Fruit fly (Drosophila melanogaster) whole organism, embryonic: Measurements from ENCODE around the gene Pstk.

ENCODE experiments used
- Abd-B ChIP-seq: fragments of 200-800 bp; sonication (Bioruptor generic); optimal IDR thresholded peaks from 2 replicates; lab custom pipeline; 2018; ENCODE audit warnings: missing biosample characterization, mild to moderate bottlenecking, missing genetic modification characterization, moderate library complexity
- B-H1 ChIP-seq: fragments of 200-800 bp; sonication (Bioruptor generic); IDR thresholded peaks from 3 replicates; pipeline ENCODE4 v1.3.6; 2022; ENCODE audit warnings: missing biosample characterization, missing genetic modification characterization
- CG10209 ChIP-seq: fragments of 200-800 bp; sonication (Bioruptor generic); optimal IDR thresholded peaks from 3 replicates; lab custom pipeline; 2017; ENCODE audit warnings: missing biosample characterization, mild to moderate bottlenecking, missing genetic modification characterization, missing genetic modification reagents
- CG10267 ChIP-seq: fragments of 200-800 bp; sonication (Bioruptor generic); optimal IDR thresholded peaks from 2 replicates; lab custom pipeline; 2018; ENCODE audit warnings: missing biosample characterization, mild to moderate bottlenecking, missing genetic modification characterization, moderate library complexity
- CG10431 ChIP-seq: fragments of 200-800 bp; sonication (Bioruptor generic); optimal IDR thresholded peaks from 3 replicates; lab custom pipeline; 2018; ENCODE audit warnings: missing biosample characterization, mild to moderate bottlenecking, missing genetic modification characterization
- CG10565 ChIP-seq: fragments of 200-800 bp; sonication (Bioruptor generic); optimal IDR thresholded peaks from 3 replicates; lab custom pipeline; 2016; ENCODE audit warnings: missing biosample characterization, mild to moderate bottlenecking, missing genetic modification characterization
- CG11723 ChIP-seq: fragments of 200-800 bp; sonication (Bioruptor generic); optimal IDR thresholded peaks from 2 replicates; lab custom pipeline; 2017; ENCODE audit warnings: missing biosample characterization, mild to moderate bottlenecking, missing genetic modification characterization
- CG12071 ChIP-seq: fragments of 200-800 bp; sonication (Bioruptor generic); optimal IDR thresholded peaks from 3 replicates; lab custom pipeline; 2018; ENCODE audit warnings: missing biosample characterization, mild to moderate bottlenecking, missing genetic modification characterization
- CG12155 ChIP-seq: fragments of 200-800 bp; sonication (Bioruptor generic); optimal IDR thresholded peaks from 3 replicates; lab custom pipeline; 2016; ENCODE audit warnings: missing biosample characterization, missing genetic modification characterization
- CG14667 ChIP-seq: fragments of 200-800 bp; sonication (Bioruptor generic); IDR thresholded peaks from 2 replicates; pipeline ENCODE4 v1.3.6; 2022; ENCODE audit warnings: missing biosample characterization, missing genetic modification characterization
- CG14710 ChIP-seq: fragments of 200-800 bp; sonication (Bioruptor generic); optimal IDR thresholded peaks from 3 replicates; lab custom pipeline; 2019; ENCODE audit warnings: missing biosample characterization, mild to moderate bottlenecking, missing genetic modification characterization, moderate library complexity
- CG14860 ChIP-seq: fragments of 200-800 bp; sonication (Bioruptor generic); IDR thresholded peaks from 3 replicates; pipeline ENCODE4 v1.3.6; 2022; ENCODE audit warnings: missing biosample characterization, missing genetic modification characterization; ENCODE audit not compliant: partially characterized antibody
- CG1602 ChIP-seq: fragments of 200-800 bp; sonication (Bioruptor generic); optimal IDR thresholded peaks from 3 replicates; lab custom pipeline; 2016; ENCODE audit warnings: missing biosample characterization, missing genetic modification characterization
- CG1647 ChIP-seq: fragments of 200-800 bp; sonication (Bioruptor generic); optimal IDR thresholded peaks from 3 replicates; lab custom pipeline; 2016; ENCODE audit warnings: missing biosample characterization, missing genetic modification characterization
- CG2678 ChIP-seq: fragments of 200-800 bp; sonication (Bioruptor generic); optimal IDR thresholded peaks from 3 replicates; lab custom pipeline; 2019; ENCODE audit warnings: missing biosample characterization, mild to moderate bottlenecking, missing genetic modification characterization, moderate library complexity
- CG2712 ChIP-seq: fragments of 200-800 bp; optimal IDR thresholded peaks from 3 replicates; lab custom pipeline; 2019; ENCODE audit warnings: missing biosample characterization, mild to moderate bottlenecking, missing genetic modification characterization, moderate library complexity
- CG33213 ChIP-seq: fragments of 200-800 bp; sonication (Bioruptor generic); optimal IDR thresholded peaks from 3 replicates; lab custom pipeline; 2016; ENCODE audit warnings: missing biosample characterization, missing genetic modification characterization
- CG34224 ChIP-seq: fragments of 200-800 bp; sonication (Bioruptor generic); IDR thresholded peaks from 3 replicates; pipeline ENCODE4 v1.3.6; 2022; ENCODE audit warnings: missing biosample characterization, missing genetic modification characterization; ENCODE audit not compliant: partially characterized antibody
- CG3847 ChIP-seq: fragments of 200-800 bp; sonication (Bioruptor generic); IDR thresholded peaks from 2 replicates; pipeline ENCODE4 v1.3.6; 2022; ENCODE audit warnings: missing biosample characterization, missing genetic modification characterization
- CG4707 ChIP-seq: fragments of 200-800 bp; sonication (Bioruptor generic); optimal IDR thresholded peaks from 2 replicates; lab custom pipeline; 2018; ENCODE audit warnings: missing biosample characterization, mild to moderate bottlenecking, missing genetic modification characterization, moderate library complexity
- CG6683 ChIP-seq: fragments of 200-800 bp; sonication (Bioruptor generic); optimal IDR thresholded peaks from 2 replicates; lab custom pipeline; 2017; ENCODE audit warnings: missing biosample characterization, mild to moderate bottlenecking, missing genetic modification characterization, missing genetic modification reagents
- CG6813 ChIP-seq: fragments of 200-800 bp; sonication (Bioruptor generic); optimal IDR thresholded peaks from 2 replicates; lab custom pipeline; 2017; ENCODE audit warnings: missing biosample characterization, missing genetic modification characterization, mild to moderate bottlenecking, moderate library complexity, missing genetic modification reagents
- CG7987 ChIP-seq: fragments of 200-800 bp; sonication (Bioruptor generic); optimal IDR thresholded peaks from 2 replicates; lab custom pipeline; 2018; ENCODE audit warnings: missing biosample characterization, mild to moderate bottlenecking, missing genetic modification characterization, moderate library complexity
- CG8290 ChIP-seq, 3 experiments: fragments of 200-800 bp; sonication (Bioruptor generic); optimal IDR thresholded peaks; 2 replicates each; lab custom pipeline; 2016 to 2019; ENCODE audit warnings: missing biosample characterization in 3 of 3, missing genetic modification characterization in 3 of 3, mild to moderate bottlenecking in 2 of 3, moderate library complexity in 1 of 3
- CG8765 ChIP-seq: fragments of 200-800 bp; sonication (Bioruptor generic); IDR thresholded peaks from 2 replicates; pipeline ENCODE4 v1.3.6; 2022; ENCODE audit warnings: missing biosample characterization, missing genetic modification characterization
- CG9437 ChIP-seq: fragments of 200-800 bp; sonication (Bioruptor generic); optimal IDR thresholded peaks from 2 replicates; lab custom pipeline; 2018; ENCODE audit warnings: missing biosample characterization, mild to moderate bottlenecking, missing genetic modification characterization
- CHES-1-like ChIP-seq: fragments of 200-800 bp; sonication (Bioruptor generic); optimal IDR thresholded peaks from 2 replicates; lab custom pipeline; 2016; ENCODE audit warnings: missing biosample characterization, missing genetic modification characterization
- Lim3 ChIP-seq: fragments of 200-800 bp; sonication (Bioruptor generic); IDR thresholded peaks from 2 replicates; pipeline ENCODE4 v1.3.6; 2022; ENCODE audit warnings: missing biosample characterization, missing genetic modification characterization
- Nf-YA ChIP-seq: fragments of 200-800 bp; sonication (Bioruptor generic); IDR thresholded peaks from 2 replicates; pipeline ENCODE4 v1.3.6; 2022; ENCODE audit warnings: missing biosample characterization, missing genetic modification characterization
- Poxn ChIP-seq: fragments of 200-800 bp; sonication (Bioruptor generic); IDR thresholded peaks from 2 replicates; pipeline ENCODE4 v1.3.6; 2022; ENCODE audit warnings: missing biosample characterization, missing genetic modification characterization
- Ptx1 ChIP-seq: fragments of 200-800 bp; sonication (Bioruptor generic); IDR thresholded peaks from 2 replicates; pipeline ENCODE4 v1.3.6; 2022; ENCODE audit warnings: missing biosample characterization, missing genetic modification characterization
- Sin3A ChIP-seq: fragments of >200 bp; optimal IDR thresholded peaks from 2 replicates; lab custom pipeline; 2018
- Trl ChIP-seq, 3 experiments: fragments of >200 bp in 2 of 3; fragments of 200-800 bp in 1 of 3; sonication (Bioruptor generic) in 1 of 3; optimal IDR thresholded peaks; 2 replicates in 1 of 3; 3 replicates in 2 of 3; lab custom pipeline; 2016 to 2017; ENCODE audit warnings: missing biosample characterization in 1 of 3, missing genetic modification characterization in 1 of 3
- cg ChIP-seq: fragments of 200-800 bp; sonication (Bioruptor generic); optimal IDR thresholded peaks from 3 replicates; lab custom pipeline; 2019; ENCODE audit warnings: missing biosample characterization, mild to moderate bottlenecking, missing genetic modification characterization, moderate library complexity
- fd64A ChIP-seq: fragments of 200-800 bp; sonication (Bioruptor generic); optimal IDR thresholded peaks from 3 replicates; lab custom pipeline; 2018; ENCODE audit warnings: missing biosample characterization, mild to moderate bottlenecking, missing genetic modification characterization
- insv ChIP-seq, 2 experiments: fragments of 200-800 bp; sonication (Bioruptor generic); optimal IDR thresholded peaks; 3 replicates each; lab custom pipeline; 2016 to 2018; ENCODE audit warnings: missing biosample characterization in 2 of 2, missing genetic modification characterization in 2 of 2
- lmd ChIP-seq: fragments of 200-800 bp; sonication (Bioruptor generic); IDR thresholded peaks from 2 replicates; pipeline ENCODE4 v1.3.6; 2022; ENCODE audit warnings: missing biosample characterization, missing genetic modification characterization
- nmo ChIP-seq: fragments of 200-800 bp; sonication (Bioruptor generic); optimal IDR thresholded peaks from 2 replicates; lab custom pipeline; 2018; ENCODE audit warnings: missing biosample characterization, mild to moderate bottlenecking, missing genetic modification characterization, moderate library complexity
- pb ChIP-seq: fragments of 200-800 bp; sonication (Bioruptor generic); optimal IDR thresholded peaks from 3 replicates; lab custom pipeline; 2016; ENCODE audit warnings: missing biosample characterization, missing genetic modification characterization
- pros ChIP-seq: fragments of 200-800 bp; sonication (Bioruptor generic); optimal IDR thresholded peaks from 3 replicates; lab custom pipeline; 2019; ENCODE audit warnings: missing biosample characterization, mild to moderate bottlenecking, missing genetic modification characterization, moderate library complexity
- salm ChIP-seq: fragments of 200-800 bp; sonication (Bioruptor generic); optimal IDR thresholded peaks from 2 replicates; lab custom pipeline; 2018; ENCODE audit warnings: missing biosample characterization, mild to moderate bottlenecking, missing genetic modification characterization
- scrt ChIP-seq: fragments of 200-800 bp; sonication (Bioruptor generic); optimal IDR thresholded peaks from 2 replicates; lab custom pipeline; 2018; ENCODE audit warnings: missing biosample characterization, mild to moderate bottlenecking, missing genetic modification characterization, moderate library complexity
- so ChIP-seq: fragments of 200-800 bp; sonication (Bioruptor generic); IDR thresholded peaks from 3 replicates; pipeline ENCODE4 v1.3.6; 2022; ENCODE audit warnings: missing biosample characterization, missing genetic modification characterization
- sr ChIP-seq: fragments of 200-800 bp; sonication (Bioruptor generic); IDR thresholded peaks from 3 replicates; pipeline ENCODE4 v1.3.6; 2022; ENCODE audit warnings: missing biosample characterization, missing genetic modification characterization
- tgo ChIP-seq: fragments of 200-800 bp; sonication (Bioruptor generic); IDR thresholded peaks from 3 replicates; pipeline ENCODE4 v1.3.6; 2022; ENCODE audit warnings: missing biosample characterization, missing genetic modification characterization
- tio ChIP-seq: fragments of 200-800 bp; sonication (Bioruptor generic); optimal IDR thresholded peaks from 2 replicates; lab custom pipeline; 2017; ENCODE audit warnings: missing biosample characterization, missing genetic modification characterization, inconsistent platforms
- tx ChIP-seq: fragments of 200-800 bp; sonication (Bioruptor generic); optimal IDR thresholded peaks from 2 replicates; lab custom pipeline; 2016; ENCODE audit warnings: missing biosample characterization, missing genetic modification characterization
- unc-4 ChIP-seq: fragments of 200-800 bp; sonication (Bioruptor generic); IDR thresholded peaks from 2 replicates; pipeline ENCODE4 v1.3.6; 2022; ENCODE audit warnings: missing biosample characterization, missing genetic modification characterization; ENCODE audit not compliant: partially characterized antibody
- zfh2 ChIP-seq: fragments of 200-800 bp; sonication (Bioruptor generic); optimal IDR thresholded peaks from 2 replicates; lab custom pipeline; 2016; ENCODE audit warnings: missing biosample characterization, missing genetic modification characterization

The Pstk gene

DNA sequence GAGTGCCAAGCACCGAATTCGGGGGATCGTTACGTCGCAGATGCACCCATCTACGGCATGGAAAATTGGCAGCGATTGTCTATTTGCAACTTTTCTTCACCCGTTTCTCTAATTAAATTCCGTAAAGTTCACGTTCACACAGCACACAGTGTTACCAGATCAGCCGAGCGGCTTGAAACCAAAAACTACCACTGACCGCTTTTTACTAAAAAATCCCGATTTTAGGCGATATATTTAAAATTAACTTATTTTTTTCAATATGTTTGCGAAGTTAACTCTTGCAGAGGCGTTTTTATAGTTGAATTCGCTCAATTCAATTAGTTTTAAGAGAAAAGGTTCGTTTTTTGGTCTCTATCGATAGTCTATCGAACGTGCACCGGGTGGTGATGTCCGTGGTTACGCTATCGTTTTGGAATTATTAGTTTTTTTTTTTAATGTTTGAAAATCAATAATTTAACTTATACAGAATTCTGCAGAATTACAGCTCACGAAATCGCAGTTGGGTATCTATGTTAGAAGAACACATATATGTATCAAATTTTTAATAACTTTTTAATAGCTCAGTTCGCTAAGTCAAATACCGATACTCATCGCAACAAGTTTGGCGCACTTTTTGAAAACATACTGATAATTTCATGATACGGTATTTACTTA is 38.6 kb downstream of the Pstk start, which contains the start of gene Tao (continued):
- TF ChIP-seq Lim3 (GFP tag; lab: Robert Waterston, UW) (no peak), CG8290 (GFP tag; optimal IDR thresholded peaks at IDR 0.05; lab: Kevin White, UChicago) (no peak), CG8290 (tag; optimal IDR thresholded peaks at IDR 0.05; lab: Kevin White, UChicago) (no peak), CG8765 (GFP tag; lab: Robert Waterston, UW) (no peak), CG6683 (GFP tag; lab: Kevin White, UChicago) (no peak), Nf-YA (GFP tag; lab: Robert Waterston, UW) (no peak), salm (tag; lab: Kevin White, UChicago) (no peak), CG10565 (GFP tag; lab: Kevin White, UChicago) (no peak), pb (GFP tag; lab: Kevin White, UChicago) (no peak), zfh2 (GFP tag; lab: Kevin White, UChicago) (no peak), tgo (no peak), CG14860 (GFP tag; lab: Robert Waterston, UW) (peak; percentile 88; the same call in 2 of the 3 replicates), Abd-B (GFP tag; lab: Kevin White, UChicago) (peak; percentile 13), tx (no peak), CG6813 (GFP tag; lab: Kevin White, UChicago) (no peak), scrt (GFP tag; lab: Kevin White, UChicago) (no peak), CG14667 (GFP tag; lab: Robert Waterston, UW) (no peak), CG3847 (GFP tag; lab: Robert Waterston, UW) (0 out of 2 replicates have a peak, but pooled peaks have one; percentile 19), CG1602 (GFP tag; lab: Kevin White, UChicago) (no peak), insv (GFP tag; optimal IDR thresholded peaks at IDR 0.05; lab: Kevin White, UChicago) (no peak), B-H1 (GFP tag; lab: Robert Waterston, UW) (no peak), CG33213 (GFP tag; lab: Kevin White, UChicago) (peak; percentile 17), CG11723 (GFP tag; lab: Kevin White, UChicago) (no peak), CG12071 (no peak), Poxn (GFP tag; lab: Robert Waterston, UW) (no peak), Ptx1 (GFP tag; lab: Robert Waterston, UW) (no peak), tio (GFP tag; lab: Kevin White, UChicago) (no peak), CG12155 (GFP tag; lab: Kevin White, UChicago) (no peak), CG9437 (GFP tag; lab: Kevin White, UChicago) (peak; percentile 21), CG10267 (tag; lab: Kevin White, UChicago) (peak; percentile 37), CG1647 (GFP tag; lab: Kevin White, UChicago) (no peak), CG10431 (GFP tag; lab: Kevin White, UChicago) (no peak), CG4707 (GFP tag; lab: Kevin White, UChicago) (no peak), lmd (no peak), pros (GFP tag; lab: Kevin White, UChicago) (no peak), CG7987 (GFP tag; lab: Kevin White, UChicago) (no peak), Sin3A (lab: Kevin White, UChicago) (peak; percentile 70), unc-4 (GFP tag; lab: Robert Waterston, UW) (peak; percentile 81), CG34224 (peak; percentile 82), so (GFP tag; lab: Robert Waterston, UW) (no peak), CG10209 (no peak), CG2678 (no peak), CG2712 (tag; lab: Kevin White, UChicago) (no peak), sr (GFP tag; lab: Robert Waterston, UW) (no peak), CG14710 (tag; lab: Kevin White, UChicago) (peak; percentile 58), fd64A (GFP tag; lab: Kevin White, UChicago) (no peak), cg (GFP tag; lab: Kevin White, UChicago) (no peak), nmo (GFP tag; lab: Kevin White, UChicago) (peak; percentile 43), Trl (optimal IDR thresholded peaks at IDR 0.05; lab: Kevin White, UChicago) (no peak), Trl (GFP tag; optimal IDR thresholded peaks at IDR 0.05; lab: Kevin White, UChicago) (no peak), CHES-1-like (GFP tag; lab: Kevin White, UChicago) (no peak)
